Worm (Caenorhabditis elegans) whole organism, L4 larva: ENCODE data around the gene mnp-1.
A peak's percentile ranks its signal among the peaks of the same experiment; 100 is the strongest.

Source experiments
- F37D6.2 ChIP-seq: sonication (generic microtip); optimal IDR thresholded peaks from 2 replicates; lab custom pipeline; 2016; ENCODE audit warnings: mild to moderate bottlenecking, missing genetic modification characterization, missing compliant biosample characterization
- T20F7.1 ChIP-seq: fragments of 200-800 bp; sonication (Bioruptor generic); optimal IDR thresholded peaks from 2 replicates; lab custom pipeline; 2018; ENCODE audit warnings: mild to moderate bottlenecking, missing genetic modification characterization, missing compliant biosample characterization
- ama-1 ChIP-seq: fragments of 150-350 bp; optimal IDR thresholded peaks from 2 replicates; lab custom pipeline; 2014; ENCODE audit warnings: inconsistent platforms, mixed read lengths
- dmd-8 ChIP-seq: fragments of 200-800 bp; sonication (Bioruptor generic); IDR thresholded peaks from 2 replicates; pipeline ENCODE4 v1.3.6; 2022; ENCODE audit warnings: missing genetic modification characterization, missing compliant biosample characterization
- dpl-1 ChIP-seq: fragments of 150-350 bp; optimal IDR thresholded peaks from 2 replicates; lab custom pipeline; 2014; ENCODE audit warnings: missing biosample characterization, missing genetic modification reagents, missing genetic modification characterization
- dve-1 ChIP-seq: sonication (generic microtip); optimal IDR thresholded peaks from 2 replicates; lab custom pipeline; 2017; ENCODE audit warnings: antibody characterized with exemption, mild to moderate bottlenecking, missing genetic modification characterization, missing compliant biosample characterization; ENCODE audit not compliant: insufficient read depth
- egl-27 ChIP-seq: sonication (generic microtip); optimal IDR thresholded peaks from 3 replicates; lab custom pipeline; 2017; ENCODE audit warnings: missing biosample characterization, missing genetic modification reagents, missing genetic modification characterization
- fkh-10 ChIP-seq: fragments of 150-350 bp; optimal IDR thresholded peaks from 2 replicates; lab custom pipeline; 2014; ENCODE audit warnings: missing biosample characterization, missing genetic modification reagents, missing genetic modification characterization
- fos-1 ChIP-seq: fragments of 150-350 bp; optimal IDR thresholded peaks from 2 replicates; lab custom pipeline; 2014; ENCODE audit warnings: missing biosample characterization, missing genetic modification characterization
- gei-8 ChIP-seq: fragments of 200-800 bp; sonication (Bioruptor generic); optimal IDR thresholded peaks from 2 replicates; lab custom pipeline; 2018; ENCODE audit warnings: mild to moderate bottlenecking, missing genetic modification characterization, missing compliant biosample characterization
- nhr-11 ChIP-seq: fragments of 150-350 bp; optimal IDR thresholded peaks from 2 replicates; lab custom pipeline; 2014; ENCODE audit warnings: missing biosample characterization, missing genetic modification characterization
- nhr-111 ChIP-seq: fragments of 200-800 bp; sonication (Bioruptor generic); optimal IDR thresholded peaks from 2 replicates; lab custom pipeline; 2018; ENCODE audit warnings: mild to moderate bottlenecking, missing genetic modification characterization, missing compliant biosample characterization
- zag-1 ChIP-seq: fragments of 150-350 bp; optimal IDR thresholded peaks from 2 replicates; lab custom pipeline; 2014; ENCODE audit warnings: missing biosample characterization, missing genetic modification characterization

- TF ChIP-seq dve-1 (tag; lab: Kevin White, UChicago) (peak; percentile 25), T20F7.1 (GFP tag; lab: Kevin White, UChicago) (no peak), egl-27 (tag; lab: Kevin White, UChicago) (no peak), F37D6.2 (no peak), fos-1 (tag; lab: Kevin White, UChicago) (no peak), ama-1 (lab: Kevin White, UChicago) (no peak), nhr-111 (GFP tag; lab: Kevin White, UChicago) (no peak), gei-8 (GFP tag; lab: Kevin White, UChicago) (no peak), zag-1 (tag; lab: Kevin White, UChicago) (no peak), dpl-1 (GFP tag; lab: Kevin White, UChicago) (peak; percentile 14), fkh-10 (GFP tag; lab: Kevin White, UChicago) (no peak), nhr-11 (peak; percentile 29), dmd-8 (GFP tag; lab: Robert Waterston, UW) (no peak)
Observed at ce11 chrIII:4317065-4317752, 39.2 kb upstream of the mnp-1 start, which contains the start of gene tag-131.
